Worm (Caenorhabditis elegans): ENCODE measurements around the gene B0507.9.

B0507.9 gene

ce11 chrV:8765938-8766337, at the start of gene B0507.9:
B0507.9 (minus strand) TSS chrV:8766038.
- TF ChIP-seq hlh-1 (tag; optimal IDR thresholded peaks at IDR 0.05) (no peak), ceh-83 (GFP tag; optimal IDR thresholded peaks at IDR 0.05) (no peak), elt-3 (tag; optimal IDR thresholded peaks at IDR 0.05) (no peak), blmp-1 (tag; optimal IDR thresholded peaks at IDR 0.05) (no peak), cnd-1 (tag; optimal IDR thresholded peaks at IDR 0.05) (no peak), elt-1 (tag; optimal IDR thresholded peaks at IDR 0.05; ENCODE audit: borderline replicate concordance, insufficient read depth) (no peak), ztf-11 (tag; optimal IDR thresholded peaks at IDR 0.05) (no peak)

DNA sequence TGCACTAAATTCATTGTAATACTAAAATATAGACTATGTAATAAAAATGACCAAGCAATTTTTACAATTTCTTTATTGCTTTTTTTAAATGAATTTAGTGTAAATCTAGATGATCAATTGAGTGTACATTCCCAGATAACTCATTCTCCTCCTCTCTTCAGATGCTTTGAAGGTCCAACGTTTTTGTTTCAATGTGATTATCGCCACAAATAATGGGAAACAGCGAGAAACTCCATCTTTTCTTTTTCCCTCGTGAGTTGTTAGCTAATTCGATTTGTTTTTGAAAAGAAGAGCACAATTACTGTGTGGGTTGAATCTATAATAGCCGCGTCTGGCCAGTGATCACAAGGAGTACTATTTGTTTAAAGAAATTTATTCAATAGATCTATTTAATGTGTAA, 39.2 kb upstream of the B0507.9 start:
- no peak for TF ChIP-seq M03D4.4 (tag; optimal IDR thresholded peaks at IDR 0.05)
- no peak for TF ChIP-seq nhr-76 (tag; optimal IDR thresholded peaks at IDR 0.05)
- TF ChIP-seq ces-1 (GFP tag; optimal IDR thresholded peaks at IDR 0.05): peak; percentile 95
- TF ChIP-seq lin-13 (tag; optimal IDR thresholded peaks at IDR 0.05): no peak

DNA sequence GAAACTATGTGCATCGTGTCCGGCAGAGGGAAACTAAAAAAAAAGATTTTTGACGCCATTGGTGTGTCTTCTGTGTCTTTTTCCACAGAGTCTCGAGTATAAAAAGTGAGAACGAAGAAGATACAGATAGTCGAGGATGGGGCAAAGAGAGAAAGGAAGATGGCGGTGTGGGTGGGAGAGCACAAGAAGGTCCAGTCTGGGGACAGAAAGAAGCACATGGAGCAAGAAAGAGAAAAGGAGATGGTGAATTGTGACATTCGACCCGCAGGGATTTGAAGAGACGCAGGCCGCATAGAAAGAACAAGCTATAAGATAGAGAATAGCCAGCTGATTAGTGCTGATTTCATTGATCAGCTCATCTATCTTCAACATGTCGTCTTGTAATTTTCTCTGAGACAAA, 36.4 kb upstream of the B0507.9 start:
- TF ChIP-seq lin-13 (tag; optimal IDR thresholded peaks at IDR 0.05) (no peak), lsy-2 (tag; optimal IDR thresholded peaks at IDR 0.05) (no peak), ceh-83 (GFP tag; optimal IDR thresholded peaks at IDR 0.05) (no peak), hlh-1 (tag; optimal IDR thresholded peaks at IDR 0.05) (peak; percentile 30), pha-4 (tag; optimal IDR thresholded peaks at IDR 0.05) (no peak), sem-2 (GFP tag; optimal IDR thresholded peaks at IDR 0.05) (no peak), nhr-76 (tag; optimal IDR thresholded peaks at IDR 0.05) (no peak), ces-1 (GFP tag; optimal IDR thresholded peaks at IDR 0.05) (no peak), tbx-8 (GFP tag; optimal IDR thresholded peaks at IDR 0.05) (no peak), mep-1 (tag; optimal IDR thresholded peaks at IDR 0.05) (no peak), M03D4.4 (tag; optimal IDR thresholded peaks at IDR 0.05) (no peak), zip-8 (tag; optimal IDR thresholded peaks at IDR 0.05) (no peak), unc-120 (tag; optimal IDR thresholded peaks at IDR 0.05; ENCODE audit: poor library complexity, severe bottlenecking) (peak; percentile 67), unc-62 (GFP tag; optimal IDR thresholded peaks at IDR 0.05) (peak; percentile 27), blmp-1 (tag; optimal IDR thresholded peaks at IDR 0.05) (no peak), nhr-12 (tag; optimal IDR thresholded peaks at IDR 0.05) (no peak)

- TF ChIP-seq elt-3 (tag; optimal IDR thresholded peaks at IDR 0.05): no peak
- no peak for TF ChIP-seq mls-2 (tag; optimal IDR thresholded peaks at IDR 0.05)
- TF ChIP-seq bed-3 (GFP tag; optimal IDR thresholded peaks at IDR 0.05): no peak
- no peak for TF ChIP-seq lsy-2 (tag; optimal IDR thresholded peaks at IDR 0.05)
- TF ChIP-seq hlh-1 (tag; optimal IDR thresholded peaks at IDR 0.05): no peak
- no peak for TF ChIP-seq blmp-1 (tag; optimal IDR thresholded peaks at IDR 0.05)
- no peak for TF ChIP-seq ham-2 (GFP tag; optimal IDR thresholded peaks at IDR 0.05)
- TF ChIP-seq unc-39 (tag; optimal IDR thresholded peaks at IDR 0.05): no peak
- TF ChIP-seq unc-62 (GFP tag; optimal IDR thresholded peaks at IDR 0.05): no peak
These were observed 35.2 kb upstream of the B0507.9 start, which contains the start of gene magu-2 for ce11 chrV:8800978-8801559. magu-2 (minus strand) TSS chrV:8801028.

- no peak for TF ChIP-seq mep-1 (tag; optimal IDR thresholded peaks at IDR 0.05)
- no peak for TF ChIP-seq drap-1 (GFP tag; optimal IDR thresholded peaks at IDR 0.05)
- TF ChIP-seq sem-2 (GFP tag; optimal IDR thresholded peaks at IDR 0.05): no peak
- no peak for TF ChIP-seq lsy-2 (tag; optimal IDR thresholded peaks at IDR 0.05)
- TF ChIP-seq mab-5 (tag; optimal IDR thresholded peaks at IDR 0.05): no peak
These were observed 33.5 kb upstream of the B0507.9 start for ce11 chrV:8799293-8799812.

- TF ChIP-seq ceh-39 (tag; optimal IDR thresholded peaks at IDR 0.05) (no peak), nhr-76 (tag; optimal IDR thresholded peaks at IDR 0.05) (no peak), ztf-11 (tag; optimal IDR thresholded peaks at IDR 0.05) (no peak), ceh-83 (GFP tag; optimal IDR thresholded peaks at IDR 0.05) (no peak), mep-1 (tag; optimal IDR thresholded peaks at IDR 0.05) (no peak)
These were observed 32.6 kb upstream of the B0507.9 start for ce11 chrV:8798470-8798869.

DNA sequence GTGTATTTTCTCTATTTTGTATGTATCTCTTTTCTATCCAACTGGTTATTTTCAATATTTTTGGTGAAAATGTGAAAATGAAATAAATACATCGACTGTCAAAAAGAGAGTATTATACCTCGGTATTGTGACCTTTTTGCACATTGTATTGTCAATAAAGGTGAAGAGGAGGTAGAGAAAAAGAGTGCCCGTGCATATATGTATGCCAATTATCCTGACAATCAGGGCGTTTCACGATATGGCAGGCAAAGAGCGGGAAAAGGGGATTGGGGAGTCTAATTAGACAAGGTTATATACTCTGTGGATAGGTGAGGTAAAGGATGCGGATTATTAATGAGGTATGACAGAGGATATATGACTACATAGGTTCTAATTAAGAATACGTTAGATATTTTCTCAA, 31.1 kb upstream of the B0507.9 start:
- TF ChIP-seq nhr-2 (tag; optimal IDR thresholded peaks at IDR 0.05) (peak; percentile 99), unc-120 (tag; optimal IDR thresholded peaks at IDR 0.05; ENCODE audit: poor library complexity, severe bottlenecking) (no peak), nhr-76 (tag; optimal IDR thresholded peaks at IDR 0.05) (no peak), bed-3 (GFP tag; optimal IDR thresholded peaks at IDR 0.05) (no peak), lsy-2 (tag; optimal IDR thresholded peaks at IDR 0.05) (no peak), lin-13 (tag; optimal IDR thresholded peaks at IDR 0.05) (no peak), tbx-8 (GFP tag; optimal IDR thresholded peaks at IDR 0.05) (no peak), mab-5 (tag; optimal IDR thresholded peaks at IDR 0.05) (no peak), elt-1 (tag; optimal IDR thresholded peaks at IDR 0.05; ENCODE audit: borderline replicate concordance, insufficient read depth) (no peak), mep-1 (tag; optimal IDR thresholded peaks at IDR 0.05) (no peak), flh-1 (GFP tag; optimal IDR thresholded peaks at IDR 0.05) (no peak), ceh-43 (GFP tag; optimal IDR thresholded peaks at IDR 0.05) (peak; percentile 59), ztf-11 (tag; optimal IDR thresholded peaks at IDR 0.05) (no peak), sem-2 (GFP tag; optimal IDR thresholded peaks at IDR 0.05) (no peak), sptf-1 (tag; optimal IDR thresholded peaks at IDR 0.05) (peak; percentile 10), ceh-39 (tag; optimal IDR thresholded peaks at IDR 0.05) (no peak), cnd-1 (tag; optimal IDR thresholded peaks at IDR 0.05) (no peak), nhr-28 (tag; optimal IDR thresholded peaks at IDR 0.05) (no peak), unc-39 (tag; optimal IDR thresholded peaks at IDR 0.05) (no peak), zip-8 (tag; optimal IDR thresholded peaks at IDR 0.05) (no peak), nhr-12 (tag; optimal IDR thresholded peaks at IDR 0.05) (no peak), M03D4.4 (tag; optimal IDR thresholded peaks at IDR 0.05) (no peak), ces-1 (GFP tag; optimal IDR thresholded peaks at IDR 0.05) (no peak), unc-62 (GFP tag; optimal IDR thresholded peaks at IDR 0.05) (no peak), snpc-4 (tag; optimal IDR thresholded peaks at IDR 0.05) (no peak), elt-3 (tag; optimal IDR thresholded peaks at IDR 0.05) (no peak)
